Worm (Caenorhabditis elegans): ENCODE data around the gene F49C5.11.

ce11 chrII:12516313-12516712 lies 39.4 kb upstream of the F49C5.11 start, which contains the start of gene srh-61:
- TF ChIP-seq pha-2 (tag; optimal IDR thresholded peaks at IDR 0.05) (no peak), nhr-232 (tag; optimal IDR thresholded peaks at IDR 0.05) (no peak)
